Worm (Caenorhabditis elegans) whole organism, late embryonic: Measurements from ENCODE around the gene F47G3.4.

ENCODE experiments used
- C08G9.2 ChIP-seq: sonication (generic microtip); optimal IDR thresholded peaks from 2 replicates; lab custom pipeline; 2016; ENCODE audit warnings: mild to moderate bottlenecking, missing genetic modification characterization, moderate library complexity, missing compliant biosample characterization
- F13H6.1 ChIP-seq: sonication (generic microtip); optimal IDR thresholded peaks from 2 replicates; lab custom pipeline; 2016; ENCODE audit warnings: missing genetic modification characterization, missing compliant biosample characterization
- K09A11.1 ChIP-seq: sonication (generic microtip); optimal IDR thresholded peaks from 2 replicates; lab custom pipeline; 2017; ENCODE audit warnings: antibody characterized with exemption, mild to moderate bottlenecking, missing genetic modification characterization, missing compliant biosample characterization; ENCODE audit not compliant: insufficient read depth
- Y22D7AL.16 ChIP-seq: sonication (generic microtip); optimal IDR thresholded peaks from 2 replicates; lab custom pipeline; 2016; ENCODE audit warnings: missing genetic modification characterization, missing compliant biosample characterization
- ahr-1 ChIP-seq: sonication (generic microtip); optimal IDR thresholded peaks from 2 replicates; lab custom pipeline; 2016; ENCODE audit warnings: missing genetic modification characterization, missing compliant biosample characterization
- ceh-14 ChIP-seq: sonication (generic microtip); optimal IDR thresholded peaks from 2 replicates; lab custom pipeline; 2016; ENCODE audit warnings: missing genotype, missing genetic modification characterization, missing compliant biosample characterization
- ceh-19 ChIP-seq: fragments of 200-800 bp; sonication (Bioruptor generic); optimal IDR thresholded peaks from 2 replicates; lab custom pipeline; 2018; ENCODE audit warnings: mild to moderate bottlenecking, missing genetic modification characterization, missing compliant biosample characterization
- ceh-2 ChIP-seq: sonication (generic microtip); optimal IDR thresholded peaks from 2 replicates; lab custom pipeline; 2016; ENCODE audit warnings: missing genotype, missing genetic modification characterization, missing compliant biosample characterization
- ceh-34 ChIP-seq: sonication (generic microtip); optimal IDR thresholded peaks from 2 replicates; lab custom pipeline; 2016; ENCODE audit warnings: mild to moderate bottlenecking, missing genetic modification characterization, missing compliant biosample characterization
- ceh-45 ChIP-seq: fragments of 200-800 bp; sonication (Bioruptor generic); IDR thresholded peaks from 2 replicates; pipeline ENCODE4 v1.3.6; 2022; ENCODE audit warnings: missing genetic modification reagents, missing genetic modification characterization, missing compliant biosample characterization
- ceh-6 ChIP-seq: fragments of 200-800 bp; sonication (Bioruptor generic); optimal IDR thresholded peaks from 2 replicates; lab custom pipeline; 2018; ENCODE audit warnings: mild to moderate bottlenecking, missing genetic modification characterization, missing compliant biosample characterization
- ceh-9 ChIP-seq: sonication (generic microtip); optimal IDR thresholded peaks from 2 replicates; lab custom pipeline; 2016; ENCODE audit warnings: mild to moderate bottlenecking, missing genetic modification characterization, inconsistent platforms, missing compliant biosample characterization
- dve-1 ChIP-seq: sonication (generic microtip); optimal IDR thresholded peaks from 2 replicates; lab custom pipeline; 2017; ENCODE audit warnings: antibody characterized with exemption, mild to moderate bottlenecking, missing genetic modification characterization, missing compliant biosample characterization
- elt-4 ChIP-seq: sonication (generic microtip); optimal IDR thresholded peaks from 2 replicates; lab custom pipeline; 2016; ENCODE audit warnings: missing genetic modification characterization, missing compliant biosample characterization
- ets-4 ChIP-seq: sonication (generic microtip); optimal IDR thresholded peaks from 2 replicates; lab custom pipeline; 2016; ENCODE audit warnings: missing genetic modification characterization, missing compliant biosample characterization
- gmeb-2 ChIP-seq: sonication (generic microtip); optimal IDR thresholded peaks from 2 replicates; lab custom pipeline; 2016; ENCODE audit warnings: missing genetic modification characterization, inconsistent platforms, missing compliant biosample characterization
- hlh-15 ChIP-seq: sonication (generic microtip); optimal IDR thresholded peaks from 2 replicates; lab custom pipeline; 2016; ENCODE audit warnings: missing genetic modification characterization, missing compliant biosample characterization
- hlh-8 ChIP-seq: sonication (generic microtip); optimal IDR thresholded peaks from 2 replicates; lab custom pipeline; 2016; ENCODE audit warnings: missing genotype, missing genetic modification characterization, missing compliant biosample characterization
- lim-6 ChIP-seq: sonication (generic microtip); optimal IDR thresholded peaks from 2 replicates; lab custom pipeline; 2016; ENCODE audit warnings: missing genetic modification characterization, missing compliant biosample characterization
- madf-2 ChIP-seq: sonication (generic microtip); optimal IDR thresholded peaks from 2 replicates; lab custom pipeline; 2017; ENCODE audit warnings: missing genetic modification characterization, missing compliant biosample characterization
- npax-4 ChIP-seq: sonication (generic microtip); optimal IDR thresholded peaks from 2 replicates; lab custom pipeline; 2016; ENCODE audit warnings: missing genetic modification characterization, missing compliant biosample characterization
- pag-3 ChIP-seq: sonication (generic microtip); optimal IDR thresholded peaks from 2 replicates; lab custom pipeline; 2016; ENCODE audit warnings: missing compliant biosample characterization, missing genetic modification characterization, borderline replicate concordance
- pat-9 ChIP-seq: fragments of 200-800 bp; sonication (Bioruptor generic); optimal IDR thresholded peaks from 2 replicates; lab custom pipeline; 2018; ENCODE audit warnings: mild to moderate bottlenecking, missing genetic modification characterization, moderate library complexity, missing compliant biosample characterization
- pha-2 ChIP-seq: sonication (generic microtip); optimal IDR thresholded peaks from 2 replicates; lab custom pipeline; 2017; ENCODE audit warnings: mild to moderate bottlenecking, missing genetic modification characterization, missing compliant biosample characterization
- sdc-2 ChIP-seq: sonication (generic microtip); optimal IDR thresholded peaks from 2 replicates; lab custom pipeline; 2016; ENCODE audit warnings: missing genotype, missing genetic modification characterization, missing compliant biosample characterization
- sox-2 ChIP-seq: fragments of 200-800 bp; sonication (Bioruptor generic); IDR thresholded peaks from 2 replicates; pipeline ENCODE4 v1.3.6; 2022; ENCODE audit warnings: missing genetic modification reagents, missing genetic modification characterization, missing compliant biosample characterization
- ttx-3 ChIP-seq: sonication (generic microtip); optimal IDR thresholded peaks from 2 replicates; lab custom pipeline; 2016; ENCODE audit warnings: missing genetic modification reagents, missing genetic modification characterization, missing compliant biosample characterization
- unc-42 ChIP-seq: sonication (generic microtip); optimal IDR thresholded peaks from 2 replicates; lab custom pipeline; 2016; ENCODE audit warnings: missing genotype, missing genetic modification characterization, missing compliant biosample characterization
- unc-55 ChIP-seq: sonication (generic microtip); optimal IDR thresholded peaks from 2 replicates; lab custom pipeline; 2017; ENCODE audit warnings: missing biosample characterization, missing genetic modification reagents, missing genetic modification characterization
- unc-86 ChIP-seq: sonication (generic microtip); optimal IDR thresholded peaks from 2 replicates; lab custom pipeline; 2016; ENCODE audit warnings: missing genetic modification characterization, missing compliant biosample characterization
- ztf-16 ChIP-seq: sonication (generic microtip); optimal IDR thresholded peaks from 2 replicates; lab custom pipeline; 2017; ENCODE audit warnings: missing genetic modification characterization, missing compliant biosample characterization

F47G3.4 gene

ce11 chrX:2422123-2422522 lies 40.7 kb downstream of the F47G3.4 start:
- TF ChIP-seq unc-42, result no peak
- no peak for TF ChIP-seq ttx-3 (tag; lab: Kevin White, UChicago)
- no peak for TF ChIP-seq lim-6 (tag; lab: Kevin White, UChicago)
- no peak for TF ChIP-seq unc-55 (GFP tag; lab: Kevin White, UChicago)
- no peak for TF ChIP-seq dve-1 (tag; lab: Kevin White, UChicago)
- no peak for TF ChIP-seq sdc-2 (tag; lab: Kevin White, UChicago)
- TF ChIP-seq Y22D7AL.16, result no peak

DNA sequence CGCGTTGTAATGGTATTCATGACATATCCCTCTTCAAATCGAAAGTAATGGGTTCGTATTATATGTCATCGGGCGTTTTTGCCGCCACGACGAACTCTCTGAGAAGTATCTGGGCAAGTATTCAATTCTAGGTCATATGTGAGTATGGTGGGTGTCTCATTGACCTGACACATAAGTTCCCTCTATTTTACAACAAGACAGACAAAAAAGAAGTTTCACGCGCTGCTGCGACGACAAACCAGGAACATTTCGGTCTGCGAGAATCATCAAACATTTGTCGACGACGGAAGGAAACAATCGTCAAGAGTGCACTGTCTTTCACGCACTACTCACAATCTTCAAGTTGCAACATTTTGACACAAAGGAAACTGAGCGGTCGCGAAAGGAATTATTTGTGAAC lies 43.9 kb downstream of the F47G3.4 start:
- TF ChIP-seq ahr-1 (tag; lab: Kevin White, UChicago) (no peak), ceh-45 (no peak), ets-4 (tag; lab: Kevin White, UChicago) (no peak), madf-2 (tag; lab: Kevin White, UChicago) (no peak), hlh-8 (tag; lab: Kevin White, UChicago) (no peak), npax-4 (tag; lab: Kevin White, UChicago) (no peak), gmeb-2 (no peak), unc-55 (GFP tag; lab: Kevin White, UChicago) (no peak), ceh-19 (GFP tag; lab: Kevin White, UChicago) (no peak), K09A11.1 (tag; lab: Kevin White, UChicago) (no peak), elt-4 (tag; lab: Kevin White, UChicago) (no peak), pat-9 (no peak), ceh-6 (GFP tag; lab: Kevin White, UChicago) (no peak)
- TF ChIP-seq, all 69 proteins: peak for 0

ce11 chrX:2426932-2427331 lies 45.5 kb downstream of the F47G3.4 start:
- TF ChIP-seq unc-86 (tag; lab: Kevin White, UChicago), result no peak
- no peak for TF ChIP-seq sox-2 (GFP tag; lab: Robert Waterston, UW)
- TF ChIP-seq ceh-9, result no peak
- TF ChIP-seq unc-55 (GFP tag; lab: Kevin White, UChicago), result peak; percentile 68

DNA sequence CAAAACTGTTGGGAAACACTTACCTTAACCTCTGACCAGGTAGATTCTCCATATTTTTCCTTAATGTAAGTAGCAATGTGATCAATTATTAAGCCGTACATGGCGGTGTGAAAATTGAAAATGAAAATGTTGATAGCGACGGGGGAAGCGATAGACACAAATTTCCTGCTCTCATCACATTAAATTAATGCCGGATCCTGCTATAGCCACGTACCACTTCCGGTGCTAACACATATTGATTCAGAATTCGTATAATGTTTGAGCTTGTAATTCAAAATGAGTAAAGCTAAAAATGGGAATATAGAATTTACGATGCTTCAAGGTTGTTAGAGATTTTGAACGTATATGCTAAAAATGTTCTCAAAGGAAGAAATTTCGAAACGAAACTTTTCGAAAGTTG lies 46.0 kb downstream of the F47G3.4 start, which contains the start of gene gcy-31:
Gene gcy-31 (minus strand): TSS at position 101 of the 400 bp plus-strand sequence.
- no peak for TF ChIP-seq F13H6.1 (tag; lab: Kevin White, UChicago)
- no peak for TF ChIP-seq pat-9
- TF ChIP-seq ztf-16 (tag; lab: Kevin White, UChicago), result no peak
- no peak for TF ChIP-seq unc-42

DNA sequence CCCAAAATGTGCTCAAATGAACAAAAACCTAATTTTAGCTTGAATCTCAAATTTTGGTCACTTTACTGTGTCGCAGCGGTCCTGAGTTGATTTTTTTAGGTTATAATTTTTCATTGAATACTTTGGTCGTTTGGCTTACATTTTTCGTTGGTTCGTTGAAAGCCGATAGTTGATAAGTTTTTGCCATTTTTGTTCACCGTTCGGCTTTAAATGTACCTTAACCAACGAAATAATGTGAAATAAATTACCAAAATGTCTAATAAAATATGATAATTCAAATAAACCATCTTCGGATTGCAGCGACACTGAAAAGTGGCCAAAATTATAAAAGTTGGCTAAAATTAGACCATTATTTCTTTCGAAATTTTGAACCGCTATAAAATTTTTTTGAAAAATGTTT lies 48.9 kb downstream of the F47G3.4 start:
- TF ChIP-seq npax-4 (tag; lab: Kevin White, UChicago) (no peak), pha-2 (tag; lab: Kevin White, UChicago) (no peak), ceh-14 (no peak), hlh-8 (tag; lab: Kevin White, UChicago) (no peak), sox-2 (GFP tag; lab: Robert Waterston, UW) (no peak), pag-3 (tag; lab: Kevin White, UChicago) (no peak), ceh-34 (tag; lab: Kevin White, UChicago) (no peak), lim-6 (tag; lab: Kevin White, UChicago) (no peak), unc-42 (no peak), hlh-15 (tag; lab: Kevin White, UChicago) (no peak), C08G9.2 (no peak), ceh-2 (no peak)
